Fruit fly (Drosophila melanogaster): ENCODE measurements around the gene Lint-1.

Lint-1 gene

DNA sequence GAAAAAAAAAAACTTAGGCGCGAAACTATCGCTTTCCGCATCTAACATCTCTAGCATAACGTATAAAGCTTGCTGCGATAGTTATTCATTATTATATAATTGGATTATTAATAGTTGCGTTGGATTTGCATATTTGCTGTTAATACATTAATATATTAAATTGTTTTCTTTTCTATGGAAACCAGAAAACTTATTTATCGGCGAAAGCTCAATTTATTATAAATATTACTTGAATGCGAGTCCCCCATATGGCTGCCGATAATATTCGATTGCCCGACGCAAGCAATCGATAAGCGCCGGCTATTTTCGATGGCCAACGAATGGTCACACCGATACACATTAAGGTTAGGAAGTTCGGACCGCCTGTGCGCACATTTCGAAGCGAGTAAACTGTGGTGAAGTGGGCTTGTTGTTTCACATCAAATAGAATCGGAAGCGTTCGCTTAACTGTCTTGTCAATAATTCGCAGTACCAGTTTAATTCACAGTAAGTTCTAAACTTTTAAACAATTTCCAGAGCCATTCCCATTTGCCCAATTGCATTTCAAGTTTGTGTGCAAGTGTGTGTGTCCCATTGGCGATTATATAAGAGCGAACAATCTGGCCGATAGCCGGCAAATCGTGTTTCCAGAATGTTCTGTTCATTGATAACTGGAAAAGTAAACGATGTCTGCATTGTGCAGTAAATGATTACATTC lies 40.8 kb upstream of the Lint-1 start, which contains the start of gene Hsp60A (continued):
- peak; percentile 58 for TF ChIP-seq CG10267 (tag; optimal IDR thresholded peaks at IDR 0.05)
- TF ChIP-seq CG7786 (GFP tag; optimal IDR thresholded peaks at IDR 0.05): no peak
- TF ChIP-seq Dref (GFP tag; IDR thresholded peaks at IDR 0.05): peak; percentile 86
- no peak for TF ChIP-seq oc (tag; optimal IDR thresholded peaks at IDR 0.05)
- no peak for TF ChIP-seq CG17612 (GFP tag; IDR thresholded peaks at IDR 0.05)
- TF ChIP-seq Kr (GFP tag; optimal IDR thresholded peaks at IDR 0.05): no peak
- TF ChIP-seq gt (GFP tag; IDR thresholded peaks at IDR 0.05): no peak
- TF ChIP-seq CG14014 (GFP tag; IDR thresholded peaks at IDR 0.05): 0 out of 2 replicates have a peak, but pooled peaks have one; percentile 27
- peak; percentile 82 for TF ChIP-seq row (GFP tag; IDR thresholded peaks at IDR 0.05)
- TF ChIP-seq tup (GFP tag; optimal IDR thresholded peaks at IDR 0.05): peak; percentile 38
- no peak for TF ChIP-seq chif (GFP tag; optimal IDR thresholded peaks at IDR 0.05)
- no peak for TF ChIP-seq toy (GFP tag; IDR thresholded peaks at IDR 0.05)
- TF ChIP-seq Sox100B (GFP tag; optimal IDR thresholded peaks at IDR 0.05): no peak
- no peak for TF ChIP-seq danr (GFP tag; IDR thresholded peaks at IDR 0.05)
- no peak for TF ChIP-seq h (optimal IDR thresholded peaks at IDR 0.05)
- no peak for TF ChIP-seq CrebB (tag; optimal IDR thresholded peaks at IDR 0.05)
- no peak for TF ChIP-seq peb (GFP tag; IDR thresholded peaks at IDR 0.05)
- TF ChIP-seq gsb-n (tag; optimal IDR thresholded peaks at IDR 0.05): no peak
- TF ChIP-seq CG13296 (GFP tag; optimal IDR thresholded peaks at IDR 0.05): peak; percentile 36
- TF ChIP-seq ranshi (GFP tag; IDR thresholded peaks at IDR 0.05): no peak; the same call in 1 of the 2 replicates
- no peak for TF ChIP-seq ab (GFP tag; optimal IDR thresholded peaks at IDR 0.05)
- no peak for TF ChIP-seq Lpt (GFP tag; optimal IDR thresholded peaks at IDR 0.05)
- TF ChIP-seq pita (GFP tag; optimal IDR thresholded peaks at IDR 0.05): no peak
- no peak for TF ChIP-seq tio (GFP tag; optimal IDR thresholded peaks at IDR 0.05)
- TF ChIP-seq CG2678 (tag; optimal IDR thresholded peaks at IDR 0.05): peak; percentile 67
- TF ChIP-seq shn (GFP tag; optimal IDR thresholded peaks at IDR 0.05): no peak
- TF ChIP-seq inv (GFP tag; IDR thresholded peaks at IDR 0.05; ENCODE audit: partially characterized antibody): peak; percentile 81
- no peak for TF ChIP-seq da (GFP tag; optimal IDR thresholded peaks at IDR 0.05)
- peak; percentile 66 for TF ChIP-seq phol (tag; optimal IDR thresholded peaks at IDR 0.05)
- no peak for TF ChIP-seq Bdp1 (GFP tag; optimal IDR thresholded peaks at IDR 0.05)
- TF ChIP-seq CG6254 (GFP tag; optimal IDR thresholded peaks at IDR 0.05): no peak
- TF ChIP-seq Usf (GFP tag; optimal IDR thresholded peaks at IDR 0.05): no peak
- no peak for TF ChIP-seq CG12769 (tag; optimal IDR thresholded peaks at IDR 0.05)
- peak; percentile 18 for TF ChIP-seq HHEX (GFP tag; optimal IDR thresholded peaks at IDR 0.05)
- TF ChIP-seq Xbp1 (GFP tag; optimal IDR thresholded peaks at IDR 0.05): peak; percentile 59
- TF ChIP-seq vnd (GFP tag; IDR thresholded peaks at IDR 0.05; ENCODE audit: partially characterized antibody): peak; percentile 80
- TF ChIP-seq nom (GFP tag; optimal IDR thresholded peaks at IDR 0.05): no peak
- no peak for TF ChIP-seq CG13624 (GFP tag; optimal IDR thresholded peaks at IDR 0.05)
- TF ChIP-seq CG31441 (GFP tag; IDR thresholded peaks at IDR 0.05): peak; percentile 51
- TF ChIP-seq bcd (GFP tag; optimal IDR thresholded peaks at IDR 0.05): peak; percentile 40
- peak; percentile 42; the same call in 1 of the 3 replicates for TF ChIP-seq tgo (GFP tag; IDR thresholded peaks at IDR 0.05)
- TF ChIP-seq NC2α (GFP tag; optimal IDR thresholded peaks at IDR 0.05): no peak
- no peak for TF ChIP-seq GATAe (GFP tag; conservative IDR thresholded peaks at IDR 0.05)
- no peak for TF ChIP-seq eyg (GFP tag; optimal IDR thresholded peaks at IDR 0.05)
- TF ChIP-seq CG5953 (GFP tag; IDR thresholded peaks at IDR 0.05): no peak
- no peak for TF ChIP-seq CG2889 (GFP tag; IDR thresholded peaks at IDR 0.05)
- no peak for TF ChIP-seq lov (optimal IDR thresholded peaks at IDR 0.05)
- TF ChIP-seq lov (GFP tag; IDR thresholded peaks at IDR 0.05): no peak
- peak; percentile 73 for TF ChIP-seq hbn (GFP tag; IDR thresholded peaks at IDR 0.05; ENCODE audit: partially characterized antibody)
- no peak for TF ChIP-seq CG10321 (GFP tag; IDR thresholded peaks at IDR 0.05)
- TF ChIP-seq CG30403 (GFP tag; optimal IDR thresholded peaks at IDR 0.05): peak; percentile 60
- TF ChIP-seq fru (optimal IDR thresholded peaks at IDR 0.05): no peak

Measured in whole organism, embryonic.